Worm (Caenorhabditis elegans) whole organism, late embryonic: ENCODE data around the gene srw-134.

Source experiments
- K09A11.1 ChIP-seq: sonication (generic microtip); optimal IDR thresholded peaks from 2 replicates; lab custom pipeline; 2017; ENCODE audit warnings: antibody characterized with exemption, mild to moderate bottlenecking, missing genetic modification characterization, missing compliant biosample characterization; ENCODE audit not compliant: insufficient read depth
- ahr-1 ChIP-seq: sonication (generic microtip); optimal IDR thresholded peaks from 2 replicates; lab custom pipeline; 2016; ENCODE audit warnings: missing genetic modification characterization, missing compliant biosample characterization
- ama-1 ChIP-seq: fragments of 150-350 bp; optimal IDR thresholded peaks from 2 replicates; lab custom pipeline; 2014
- ceh-22 ChIP-seq: sonication (generic microtip); optimal IDR thresholded peaks from 2 replicates; lab custom pipeline; 2017; ENCODE audit warnings: missing biosample characterization, missing genetic modification characterization
- ceh-48 ChIP-seq: sonication (generic microtip); optimal IDR thresholded peaks from 2 replicates; lab custom pipeline; 2016; ENCODE audit warnings: missing genetic modification characterization, inconsistent platforms, missing compliant biosample characterization
- dve-1 ChIP-seq: sonication (generic microtip); optimal IDR thresholded peaks from 2 replicates; lab custom pipeline; 2017; ENCODE audit warnings: antibody characterized with exemption, mild to moderate bottlenecking, missing genetic modification characterization, missing compliant biosample characterization
- elt-4 ChIP-seq: sonication (generic microtip); optimal IDR thresholded peaks from 2 replicates; lab custom pipeline; 2016; ENCODE audit warnings: missing genetic modification characterization, missing compliant biosample characterization
- hlh-8 ChIP-seq: sonication (generic microtip); optimal IDR thresholded peaks from 2 replicates; lab custom pipeline; 2016; ENCODE audit warnings: missing genotype, missing genetic modification characterization, missing compliant biosample characterization
- nfya-1 ChIP-seq: sonication (generic microtip); optimal IDR thresholded peaks from 2 replicates; lab custom pipeline; 2017; ENCODE audit warnings: missing genetic modification characterization, mild to moderate bottlenecking, missing compliant biosample characterization, antibody characterized with exemption, moderate library complexity
- nhr-11 ChIP-seq: fragments of 150-350 bp; optimal IDR thresholded peaks from 2 replicates; lab custom pipeline; 2014; ENCODE audit warnings: missing biosample characterization, missing genetic modification characterization
- pha-4 ChIP-seq: fragments of 150-350 bp; optimal IDR thresholded peaks from 2 replicates; lab custom pipeline; 2018; ENCODE audit warnings: missing biosample characterization, missing genetic modification reagents, missing genetic modification characterization
- rnt-1 ChIP-seq: sonication (generic microtip); optimal IDR thresholded peaks from 2 replicates; lab custom pipeline; 2016; ENCODE audit warnings: missing genetic modification characterization, missing compliant biosample characterization

DNA sequence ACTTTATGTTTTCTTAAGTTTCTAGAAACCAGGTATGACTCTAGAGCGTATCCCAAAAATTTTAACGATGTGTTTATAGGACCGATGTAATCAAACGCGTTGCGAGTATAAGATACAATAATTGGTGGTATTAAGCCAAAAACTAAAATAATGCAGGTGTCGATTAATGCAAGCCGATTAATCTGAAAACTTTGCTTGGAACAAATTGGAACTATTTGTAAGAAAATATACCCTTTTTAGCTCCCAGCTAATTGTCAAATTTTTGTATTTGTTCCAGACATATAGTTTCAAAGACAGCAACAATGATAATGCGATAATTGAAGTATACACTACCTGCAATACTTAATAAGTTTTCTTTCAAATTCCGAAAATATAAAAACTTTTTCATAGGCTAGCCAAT is 31.1 kb downstream of the srw-134 start, which contains the start of gene srh-211:
- TF ChIP-seq ceh-48 (no peak), dve-1 (tag; lab: Kevin White, UChicago) (no peak), ama-1 (no peak), rnt-1 (tag; lab: Kevin White, UChicago) (no peak), ceh-22 (tag; lab: Kevin White, UChicago) (no peak), K09A11.1 (tag; lab: Kevin White, UChicago) (no peak), nhr-11 (tag; lab: Kevin White, UChicago) (no peak), nfya-1 (tag; lab: Kevin White, UChicago) (no peak), ahr-1 (tag; lab: Kevin White, UChicago) (no peak), hlh-8 (tag; lab: Kevin White, UChicago) (no peak), pha-4 (tag; lab: Kevin White, UChicago) (no peak), elt-4 (no peak)
